Worm (Caenorhabditis elegans) whole organism, midembryonic: ENCODE results near the gene ZK287.7.

Source experiments
- T22C8.4 ChIP-seq: fragments of 200-800 bp; sonication (Bioruptor generic); IDR thresholded peaks from 2 replicates; pipeline ENCODE4 v1.3.6; 2022; ENCODE audit warnings: missing genetic modification characterization, missing compliant biosample characterization
- cog-1 ChIP-seq: sonication (generic microtip); optimal IDR thresholded peaks from 2 replicates; lab custom pipeline; 2016; ENCODE audit warnings: missing genetic modification characterization, missing compliant biosample characterization
- flt-1 ChIP-seq: fragments of 200-800 bp; sonication (Bioruptor generic); IDR thresholded peaks from 2 replicates; pipeline ENCODE4 v1.3.6; 2022; ENCODE audit warnings: missing genetic modification characterization, missing compliant biosample characterization
- klf-2 ChIP-seq: fragments of 200-800 bp; sonication (Bioruptor generic); conservative IDR thresholded peaks from 2 replicates; pipeline ENCODE4 v1.3.6; 2022; ENCODE audit warnings: missing genetic modification reagents, missing genetic modification characterization, missing compliant biosample characterization
- med-1 ChIP-seq: sonication (generic microtip); optimal IDR thresholded peaks from 2 replicates; lab custom pipeline; 2017; ENCODE audit warnings: missing genetic modification characterization, mild to moderate bottlenecking, missing compliant biosample characterization, antibody characterized with exemption, missing genetic modification reagents; ENCODE audit not compliant: insufficient read depth
- tab-1 ChIP-seq: fragments of 200-800 bp; sonication (Bioruptor generic); IDR thresholded peaks from 2 replicates; pipeline ENCODE4 v1.3.6; 2022; ENCODE audit warnings: missing genetic modification characterization, missing compliant biosample characterization
- ztf-23 ChIP-seq: fragments of 200-800 bp; sonication (Bioruptor generic); IDR thresholded peaks from 2 replicates; pipeline ENCODE4 v1.3.6; 2022; ENCODE audit warnings: missing genetic modification reagents, missing genetic modification characterization, missing compliant biosample characterization
- ztf-29 ChIP-seq: fragments of 200-800 bp; sonication (Bioruptor generic); IDR thresholded peaks from 2 replicates; pipeline ENCODE4 v1.3.6; 2022; ENCODE audit warnings: missing genetic modification reagents, missing genetic modification characterization, missing compliant biosample characterization

ce11 chrV:9702755-9703154, 9.9 kb downstream of the ZK287.7 start, which contains the start of gene xbx-6:
- TF ChIP-seq T22C8.4 (GFP tag; lab: Robert Waterston, UW), result no peak
- no peak for TF ChIP-seq tab-1 (GFP tag; lab: Robert Waterston, UW)
- no peak for TF ChIP-seq klf-2
- no peak for TF ChIP-seq med-1 (GFP tag; lab: Kevin White, UChicago)
- TF ChIP-seq ztf-23 (GFP tag; lab: Robert Waterston, UW), result no peak
- no peak for TF ChIP-seq cog-1 (tag; lab: Kevin White, UChicago)
- no peak for TF ChIP-seq flt-1 (GFP tag; lab: Robert Waterston, UW)
- TF ChIP-seq ztf-29 (GFP tag; lab: Robert Waterston, UW), result no peak
